Worm (Caenorhabditis elegans) whole organism, young adult: ENCODE data around the gene pqbp-1.1.

Source experiments
- C06A6.2 ChIP-seq: fragments of 200-800 bp; sonication (Bioruptor generic); conservative IDR thresholded peaks from 2 replicates; pipeline ENCODE4 v1.3.6; 2022; ENCODE audit warnings: missing genetic modification characterization, missing compliant biosample characterization
- C17E4.6 ChIP-seq: fragments of 200-800 bp; sonication (Bioruptor generic); IDR thresholded peaks from 2 replicates; pipeline ENCODE4 v1.3.6; 2022; ENCODE audit warnings: missing genetic modification reagents, missing genetic modification characterization, missing compliant biosample characterization
- F10E7.11 ChIP-seq: sonication (generic microtip); optimal IDR thresholded peaks from 2 replicates; lab custom pipeline; 2017; ENCODE audit warnings: mild to moderate bottlenecking, missing genetic modification characterization, moderate library complexity, missing compliant biosample characterization
- F23B12.7 ChIP-seq: sonication (generic microtip); optimal IDR thresholded peaks from 2 replicates; lab custom pipeline; 2017; ENCODE audit warnings: missing genetic modification characterization, mild to moderate bottlenecking, missing compliant biosample characterization, antibody characterized with exemption, moderate library complexity; ENCODE audit not compliant: insufficient read depth
- K11D2.4 ChIP-seq: fragments of 200-800 bp; sonication (Bioruptor generic); IDR thresholded peaks from 2 replicates; pipeline ENCODE4 v1.3.6; 2022; ENCODE audit warnings: missing genetic modification reagents, missing genetic modification characterization, missing compliant biosample characterization
- Y53G8AR.9 ChIP-seq: fragments of 200-800 bp; sonication (Bioruptor generic); conservative IDR thresholded peaks from 2 replicates; pipeline ENCODE4 v1.3.6; 2022; ENCODE audit warnings: missing genetic modification reagents, missing genetic modification characterization, missing compliant biosample characterization
- Y56A3A.18 ChIP-seq: fragments of 200-800 bp; sonication (Bioruptor generic); IDR thresholded peaks from 2 replicates; pipeline ENCODE4 v1.3.6; 2022; ENCODE audit warnings: missing genetic modification reagents, missing genetic modification characterization, missing compliant biosample characterization
- Y67H2A.10 ChIP-seq: fragments of 200-800 bp; sonication (Bioruptor generic); conservative IDR thresholded peaks from 2 replicates; pipeline ENCODE4 v1.3.6; 2022; ENCODE audit warnings: missing genetic modification reagents, missing genetic modification characterization, missing compliant biosample characterization
- Y95B8A.8 ChIP-seq: fragments of 200-800 bp; sonication (Bioruptor generic); IDR thresholded peaks from 2 replicates; pipeline ENCODE4 v1.3.6; 2022; ENCODE audit warnings: missing genetic modification reagents, missing genetic modification characterization, missing compliant biosample characterization
- ZK185.1 ChIP-seq: sonication (generic microtip); optimal IDR thresholded peaks from 2 replicates; lab custom pipeline; 2016; ENCODE audit warnings: mild to moderate bottlenecking, missing genetic modification characterization, missing compliant biosample characterization; ENCODE audit not compliant: poor library complexity, severe bottlenecking
- ama-1 ChIP-seq, 3 experiments: fragments of 150-350 bp in 1 of 3; sonication (generic microtip) in 2 of 3; optimal IDR thresholded peaks; 2 replicates each; lab custom pipeline; 2014 to 2018; ENCODE audit warnings: missing biosample characterization in 2 of 3, missing genetic modification characterization in 2 of 3, missing genetic modification reagents in 2 of 3
- attf-5 ChIP-seq: fragments of 200-800 bp; sonication (Bioruptor generic); optimal IDR thresholded peaks from 2 replicates; lab custom pipeline; 2018; ENCODE audit warnings: mild to moderate bottlenecking, missing genetic modification characterization, missing compliant biosample characterization
- bed-1 ChIP-seq: fragments of 200-800 bp; sonication (Bioruptor generic); IDR thresholded peaks from 2 replicates; pipeline ENCODE4 v1.3.6; 2022; ENCODE audit warnings: missing genetic modification reagents, missing genetic modification characterization, missing compliant biosample characterization
- cebp-1 ChIP-seq, 2 experiments: fragments of 200-800 bp in 1 of 2; sonication (Bioruptor generic) in 1 of 2; sonication (generic microtip) in 1 of 2; IDR thresholded peaks in 1 of 2; optimal IDR thresholded peaks in 1 of 2; 2 replicates each; pipeline versions ENCODE4 v1.3.6 to Lab custom; 2017 to 2022; ENCODE audit warnings: missing compliant biosample characterization in 2 of 2, missing genetic modification characterization in 2 of 2, mild to moderate bottlenecking in 1 of 2, missing genetic modification reagents in 1 of 2, moderate library complexity in 1 of 2
- ceh-27 ChIP-seq: fragments of 200-800 bp; sonication (Bioruptor generic); optimal IDR thresholded peaks from 2 replicates; lab custom pipeline; 2018; ENCODE audit warnings: mild to moderate bottlenecking, missing genetic modification characterization, moderate library complexity, missing compliant biosample characterization
- dox-1 ChIP-seq: fragments of 200-800 bp; sonication (Bioruptor generic); IDR thresholded peaks from 2 replicates; pipeline ENCODE4 v1.3.6; 2022; ENCODE audit warnings: missing genetic modification reagents, missing genetic modification characterization, missing compliant biosample characterization
- gei-17 ChIP-seq: fragments of 200-800 bp; sonication (Bioruptor generic); optimal IDR thresholded peaks from 2 replicates; lab custom pipeline; 2018; ENCODE audit warnings: mild to moderate bottlenecking, missing genetic modification characterization, missing compliant biosample characterization
- hlh-12 ChIP-seq: sonication (generic microtip); optimal IDR thresholded peaks from 2 replicates; lab custom pipeline; 2016; ENCODE audit warnings: missing genetic modification characterization, missing compliant biosample characterization
- lag-1 ChIP-seq: fragments of 200-800 bp; sonication (Bioruptor generic); IDR thresholded peaks from 2 replicates; pipeline ENCODE4 v1.3.6; 2022; ENCODE audit warnings: missing genetic modification reagents, missing genetic modification characterization, missing compliant biosample characterization
- let-607 ChIP-seq, 2 experiments: fragments of 200-800 bp in 1 of 2; sonication (Bioruptor generic) in 1 of 2; sonication (generic microtip) in 1 of 2; optimal IDR thresholded peaks; 2 replicates each; lab custom pipeline; 2016 to 2018; ENCODE audit warnings: mild to moderate bottlenecking in 2 of 2, missing compliant biosample characterization in 2 of 2, missing genetic modification characterization in 2 of 2, moderate library complexity in 2 of 2, missing genotype in 1 of 2
- lir-1 ChIP-seq: fragments of 200-800 bp; sonication (Bioruptor generic); conservative IDR thresholded peaks from 2 replicates; pipeline ENCODE4 v1.3.6; 2022; ENCODE audit warnings: missing genetic modification reagents, missing genetic modification characterization, missing compliant biosample characterization
- madf-10 ChIP-seq: sonication (generic microtip); optimal IDR thresholded peaks from 2 replicates; lab custom pipeline; 2016; ENCODE audit warnings: mild to moderate bottlenecking, missing genetic modification characterization, missing compliant biosample characterization
- madf-6 ChIP-seq: fragments of 200-800 bp; sonication (Bioruptor generic); IDR thresholded peaks from 2 replicates; pipeline ENCODE4 v1.3.6; 2022; ENCODE audit warnings: missing genetic modification reagents, missing genetic modification characterization, missing compliant biosample characterization
- madf-8 ChIP-seq: fragments of 200-800 bp; sonication (Bioruptor generic); conservative IDR thresholded peaks from 2 replicates; pipeline ENCODE4 v1.3.6; 2022; ENCODE audit warnings: missing genetic modification reagents, missing genetic modification characterization, missing compliant biosample characterization
- mcd-1 ChIP-seq: fragments of 200-800 bp; sonication (Bioruptor generic); IDR thresholded peaks from 2 replicates; pipeline ENCODE4 v1.3.6; 2022; ENCODE audit warnings: missing genetic modification reagents, missing genetic modification characterization, missing compliant biosample characterization
- nfyb-1 ChIP-seq: fragments of 200-800 bp; sonication (Bioruptor generic); IDR thresholded peaks from 2 replicates; pipeline ENCODE4 v1.3.6; 2022; ENCODE audit warnings: missing genetic modification reagents, missing genetic modification characterization, missing compliant biosample characterization
- nhr-120 ChIP-seq: fragments of 200-800 bp; sonication (Bioruptor generic); IDR thresholded peaks from 2 replicates; pipeline ENCODE4 v1.3.6; 2022; ENCODE audit warnings: missing genetic modification characterization, missing compliant biosample characterization
- pha-4 ChIP-seq: fragments of 150-350 bp; sonication (generic microtip); optimal IDR thresholded peaks from 2 replicates; lab custom pipeline; 2014; ENCODE audit warnings: missing biosample characterization, missing genetic modification reagents, missing genetic modification characterization
- sdz-38 ChIP-seq: sonication (generic microtip); optimal IDR thresholded peaks from 2 replicates; lab custom pipeline; 2016; ENCODE audit warnings: missing genotype, missing genetic modification characterization, missing compliant biosample characterization
- sea-2 ChIP-seq: fragments of 200-800 bp; sonication (Bioruptor generic); IDR thresholded peaks from 2 replicates; pipeline ENCODE4 v1.3.6; 2022; ENCODE audit warnings: missing genetic modification characterization, missing compliant biosample characterization
- snpc-3.4 ChIP-seq: sonication (generic microtip); optimal IDR thresholded peaks from 2 replicates; lab custom pipeline; 2017; ENCODE audit warnings: missing genetic modification characterization, mild to moderate bottlenecking, missing compliant biosample characterization, antibody characterized with exemption, moderate library complexity, missing genotype, missing genetic modification reagents
- somi-1 ChIP-seq: fragments of 200-800 bp; sonication (Bioruptor generic); optimal IDR thresholded peaks from 2 replicates; lab custom pipeline; 2018; ENCODE audit warnings: mild to moderate bottlenecking, missing genetic modification characterization, missing compliant biosample characterization
- tbp1 ChIP-seq: fragments of 200-800 bp; sonication (Bioruptor generic); optimal IDR thresholded peaks from 2 replicates; lab custom pipeline; 2018; ENCODE audit warnings: mild to moderate bottlenecking, missing genetic modification characterization, missing compliant biosample characterization
- tbx-9 ChIP-seq: sonication (generic microtip); optimal IDR thresholded peaks from 2 replicates; lab custom pipeline; 2016; ENCODE audit warnings: borderline replicate concordance, missing genetic modification characterization, inconsistent platforms, missing compliant biosample characterization
- unc-130 ChIP-seq: sonication (generic microtip); optimal IDR thresholded peaks from 2 replicates; lab custom pipeline; 2016; ENCODE audit warnings: missing genetic modification reagents, missing genetic modification characterization, missing compliant biosample characterization
- xnd-1 ChIP-seq: sonication (generic microtip); optimal IDR thresholded peaks from 2 replicates; lab custom pipeline; 2016; ENCODE audit warnings: missing genotype, missing genetic modification reagents, missing genetic modification characterization, missing compliant biosample characterization
- zfh-2 ChIP-seq: fragments of 200-800 bp; sonication (Bioruptor generic); conservative IDR thresholded peaks from 2 replicates; pipeline ENCODE4 v1.3.6; 2022; ENCODE audit warnings: missing genetic modification reagents, missing genetic modification characterization, missing compliant biosample characterization
- ztf-22 ChIP-seq: fragments of 200-800 bp; sonication (Bioruptor generic); optimal IDR thresholded peaks from 2 replicates; lab custom pipeline; 2018; ENCODE audit warnings: mild to moderate bottlenecking, missing genetic modification characterization, moderate library complexity, missing compliant biosample characterization
- ztf-25 ChIP-seq: fragments of 200-800 bp; sonication (Bioruptor generic); IDR thresholded peaks from 2 replicates; pipeline ENCODE4 v1.3.6; 2022; ENCODE audit warnings: missing genetic modification reagents, missing genetic modification characterization, missing compliant biosample characterization

The pqbp-1.1 gene

ce11 chrIV:262460-262859, 977 bp upstream of the pqbp-1.1 start:
- no peak for TF ChIP-seq gei-17
- TF ChIP-seq ama-1 (optimal IDR thresholded peaks at IDR 0.05; lab: Kevin White, UChicago) = no peak
- TF ChIP-seq ama-1 (GFP tag; optimal IDR thresholded peaks at IDR 0.05; lab: Kevin White, UChicago) = no peak
- TF ChIP-seq somi-1 = no peak
- TF ChIP-seq unc-130 (GFP tag; lab: Kevin White, UChicago) = no peak
- no peak for TF ChIP-seq ceh-27 (GFP tag; lab: Kevin White, UChicago)
- TF ChIP-seq let-607 (tag; optimal IDR thresholded peaks at IDR 0.05; lab: Kevin White, UChicago) = no peak
- TF ChIP-seq C17E4.6 (GFP tag; lab: Robert Waterston, UW) = no peak
- TF ChIP-seq xnd-1 (tag; lab: Kevin White, UChicago) = no peak
- no peak for TF ChIP-seq bed-1 (GFP tag; lab: Robert Waterston, UW)
- TF ChIP-seq Y53G8AR.9 (GFP tag; lab: Robert Waterston, UW) = no peak
- no peak for TF ChIP-seq F23B12.7 (tag; lab: Kevin White, UChicago)
- no peak for TF ChIP-seq Y56A3A.18 (GFP tag; lab: Robert Waterston, UW)

DNA sequence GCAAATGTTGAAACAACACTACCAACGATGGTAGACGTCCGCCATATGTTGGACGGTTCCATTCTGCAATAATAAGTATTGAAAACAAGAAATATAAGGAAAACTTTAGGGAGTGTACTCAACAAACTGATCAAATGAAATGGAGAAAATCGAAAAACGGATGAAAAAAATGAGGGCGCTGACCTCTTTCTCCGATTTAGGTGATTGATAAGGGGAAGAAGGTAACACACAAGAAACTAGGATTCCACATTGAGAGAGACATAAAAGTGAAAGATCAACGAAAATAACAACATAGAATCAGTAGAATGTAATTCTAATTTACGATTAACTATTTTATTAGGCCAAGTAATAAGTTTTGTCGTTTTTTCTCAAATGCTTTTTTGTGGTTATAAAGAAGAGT, 2.3 kb downstream of the pqbp-1.1 start, which contains the start of gene dpy-9:
dpy-9 (minus strand) TSS at position 63 of the 400 bp plus-strand sequence.
- TF ChIP-seq ztf-22 (no peak), madf-8 (GFP tag; lab: Robert Waterston, UW) (no peak), nfyb-1 (GFP tag; lab: Robert Waterston, UW) (no peak), Y95B8A.8 (GFP tag; lab: Robert Waterston, UW) (no peak), F10E7.11 (no peak), hlh-12 (tag; lab: Kevin White, UChicago) (no peak), Y67H2A.10 (GFP tag; lab: Robert Waterston, UW) (no peak), sea-2 (no peak), madf-10 (no peak), zfh-2 (GFP tag; lab: Robert Waterston, UW) (no peak), tbp1 (GFP tag; lab: Kevin White, UChicago) (no peak), lir-1 (no peak), snpc-3.4 (tag; lab: Kevin White, UChicago) (no peak), nhr-120 (GFP tag; lab: Robert Waterston, UW) (no peak)

DNA sequence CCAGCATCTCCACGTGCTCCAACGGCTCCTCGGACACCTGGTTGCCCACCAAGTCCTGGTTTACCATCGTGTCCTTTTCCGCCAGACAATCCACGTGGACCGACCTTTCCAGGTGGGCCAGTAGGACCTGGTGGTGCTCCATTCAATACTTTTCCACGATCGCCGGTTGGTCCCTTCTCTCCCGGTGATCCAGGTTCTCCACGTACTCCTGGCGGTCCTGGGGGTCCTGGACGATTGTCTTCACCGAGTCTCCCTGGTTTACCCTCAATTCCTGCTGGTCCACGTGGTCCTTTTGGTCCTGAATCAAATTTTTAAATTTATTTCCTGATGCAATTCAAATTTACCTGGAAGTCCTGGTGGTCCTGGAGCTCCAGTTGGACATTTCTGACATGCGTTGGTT, 3.1 kb downstream of the pqbp-1.1 start:
- TF ChIP-seq zfh-2 (GFP tag; lab: Robert Waterston, UW) (peak; percentile 56), sdz-38 (tag; lab: Kevin White, UChicago) (no peak)

DNA sequence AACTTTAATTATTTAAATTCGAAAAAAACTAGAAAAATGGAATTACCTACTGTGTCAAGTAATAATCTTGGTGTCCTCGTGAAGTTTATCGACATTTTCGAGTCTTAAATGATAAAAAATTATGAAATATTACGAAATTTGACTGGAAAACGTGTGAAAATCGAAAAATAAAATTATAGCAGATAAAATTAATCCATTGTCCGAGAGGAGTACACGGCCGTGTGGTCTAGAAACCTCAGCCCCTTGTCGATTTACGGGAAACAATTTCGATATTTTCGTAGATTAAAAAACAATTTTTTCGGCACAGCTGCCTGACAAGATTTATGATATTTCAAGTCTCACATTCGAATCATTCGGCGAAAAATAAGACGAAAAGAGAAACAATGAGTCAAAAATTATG, 4.4 kb downstream of the pqbp-1.1 start, which contains the start of gene R02D3.8:
R02D3.8 (minus strand) TSS at position 109 of the 400 bp plus-strand sequence.
- no peak for TF ChIP-seq K11D2.4
- peak; percentile 17 for TF ChIP-seq attf-5
- no peak for TF ChIP-seq cebp-1 (GFP tag; IDR thresholded peaks at IDR 0.05; lab: Robert Waterston, UW)
- peak; percentile 56 for TF ChIP-seq cebp-1 (tag; optimal IDR thresholded peaks at IDR 0.05; lab: Kevin White, UChicago)
- peak; percentile 33 for TF ChIP-seq ZK185.1 (tag; lab: Kevin White, UChicago)
- 0 out of 2 replicates have a peak, but pooled peaks have one; percentile 39 for TF ChIP-seq mcd-1 (GFP tag; lab: Robert Waterston, UW)
- no peak for TF ChIP-seq tbx-9 (tag; lab: Kevin White, UChicago)
- TF ChIP-seq C06A6.2 (GFP tag; lab: Robert Waterston, UW) = no peak
- no peak for TF ChIP-seq madf-6 (GFP tag; lab: Robert Waterston, UW)
- TF ChIP-seq gei-17 = no peak
- no peak for TF ChIP-seq pha-4 (tag; lab: Kevin White, UChicago)
- TF ChIP-seq ztf-25 = no peak
- no peak for TF ChIP-seq lag-1
- no peak for TF ChIP-seq dox-1
- no peak for TF ChIP-seq Y67H2A.10 (GFP tag; lab: Robert Waterston, UW)
- TF ChIP-seq tbp1 (GFP tag; lab: Kevin White, UChicago) = no peak
